Worm (Caenorhabditis elegans): Measurements from ENCODE around the gene F43C11.7.

Gene F43C11.7

ce11 chrII:2380174-2380573 lies 44.5 kb downstream of the F43C11.7 start, which contains the start of gene F16G10.7:
Gene F16G10.7 (minus strand): TSS chrII:2380274.
- peak; percentile 29 for TF ChIP-seq lsy-2 (tag; optimal IDR thresholded peaks at IDR 0.05)
- no peak for TF ChIP-seq tbx-8 (GFP tag; optimal IDR thresholded peaks at IDR 0.05)

DNA sequence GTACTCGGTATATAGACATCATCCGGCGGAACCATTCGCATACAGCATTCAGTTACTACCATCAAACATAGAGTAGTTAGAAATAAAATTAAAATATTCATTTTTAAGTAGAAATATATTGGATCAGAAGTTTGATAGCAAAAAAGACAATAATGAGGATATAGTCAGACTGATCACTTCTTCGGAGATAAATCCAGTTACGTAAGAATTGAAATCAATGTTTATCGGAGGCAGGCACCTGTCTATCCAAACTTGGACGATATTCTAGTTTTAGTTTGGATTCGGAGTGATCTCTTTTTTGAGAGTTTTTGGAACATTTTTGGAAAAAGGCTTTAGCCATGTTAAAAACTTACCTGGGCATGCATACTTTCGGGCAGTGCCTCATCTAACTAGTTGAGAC lies 47.6 kb downstream of the F43C11.7 start, which contains the start of gene F16G10.8:
F16G10.8 (minus strand) TSS at position 101 of the 400 bp plus-strand sequence.
- TF ChIP-seq nhr-76 (tag; optimal IDR thresholded peaks at IDR 0.05) (no peak), tbx-8 (GFP tag; optimal IDR thresholded peaks at IDR 0.05) (no peak), zip-8 (tag; optimal IDR thresholded peaks at IDR 0.05) (no peak), lsy-2 (tag; optimal IDR thresholded peaks at IDR 0.05) (no peak), lin-13 (tag; optimal IDR thresholded peaks at IDR 0.05) (no peak), elt-1 (tag; optimal IDR thresholded peaks at IDR 0.05; ENCODE audit: borderline replicate concordance, insufficient read depth) (no peak), unc-120 (tag; optimal IDR thresholded peaks at IDR 0.05; ENCODE audit: poor library complexity, severe bottlenecking) (no peak), pha-4 (tag; optimal IDR thresholded peaks at IDR 0.05) (no peak), cnd-1 (tag; optimal IDR thresholded peaks at IDR 0.05) (no peak)

- TF ChIP-seq blmp-1 (tag; optimal IDR thresholded peaks at IDR 0.05): no peak
- no peak for TF ChIP-seq zip-8 (tag; optimal IDR thresholded peaks at IDR 0.05)
- no peak for TF ChIP-seq sem-2 (GFP tag; optimal IDR thresholded peaks at IDR 0.05)
These were observed 49.8 kb downstream of the F43C11.7 start, which contains the start of gene F16G10.9 for ce11 chrII:2385495-2385894. Gene F16G10.9 (minus strand): TSS chrII:2385595.
